Worm (Caenorhabditis elegans): ENCODE measurements around the gene cht-1.

cht-1 gene

DNA sequence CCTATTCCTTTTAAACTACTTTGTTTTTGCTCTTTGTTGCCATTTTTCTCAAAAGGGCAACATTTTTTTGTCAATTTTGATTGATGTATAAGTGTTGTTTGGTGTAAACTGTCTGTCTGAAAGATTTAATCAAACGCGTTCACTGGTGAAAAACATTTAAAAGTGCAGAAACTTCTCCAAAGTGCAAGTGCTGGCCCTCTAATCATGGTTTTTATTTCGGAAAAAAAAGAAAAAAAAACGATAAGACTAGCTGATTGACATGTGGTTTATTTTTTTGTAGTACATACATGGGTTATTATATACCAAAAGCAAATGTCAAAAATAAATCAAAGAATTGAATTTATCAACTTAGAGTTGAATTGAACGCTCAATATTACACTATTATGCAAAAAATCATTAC is 37.4 kb downstream of the cht-1 start, which contains the start of gene dhs-26:
Gene dhs-26, minus strand, starts transcription at position 116 of the 400 bp plus-strand sequence.
- no peak for TF ChIP-seq dao-5 (tag; optimal IDR thresholded peaks at IDR 0.05)
- TF ChIP-seq W03F9.2 (tag; optimal IDR thresholded peaks at IDR 0.05), result no peak
- TF ChIP-seq him-1 (tag; optimal IDR thresholded peaks at IDR 0.05), result no peak

DNA sequence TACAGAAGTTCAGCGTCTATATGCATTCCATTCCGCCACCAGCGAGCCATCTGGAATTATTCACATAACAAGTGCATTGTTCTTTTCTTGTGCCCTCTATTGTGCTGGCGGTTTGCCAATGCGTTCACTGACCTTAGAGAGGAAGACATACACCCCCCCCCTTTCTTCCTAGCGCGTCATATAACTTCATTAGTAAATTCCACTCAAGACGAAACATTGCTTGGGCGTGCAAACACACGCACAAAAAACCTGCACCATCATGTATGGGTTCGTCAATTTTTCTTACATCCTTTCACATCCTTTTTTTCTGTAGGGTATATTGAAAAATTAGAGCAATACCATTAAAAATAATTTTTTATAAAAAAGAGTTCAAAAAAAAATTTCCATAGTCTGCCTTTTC is 48.3 kb downstream of the cht-1 start, which contains the start of gene ZK816.1:
Gene ZK816.1, plus strand, starts transcription at position 187 of the 400 bp plus-strand sequence.
- TF ChIP-seq dao-5 (tag; optimal IDR thresholded peaks at IDR 0.05) (no peak), him-1 (tag; optimal IDR thresholded peaks at IDR 0.05) (no peak), W03F9.2 (tag; optimal IDR thresholded peaks at IDR 0.05) (no peak)

DNA sequence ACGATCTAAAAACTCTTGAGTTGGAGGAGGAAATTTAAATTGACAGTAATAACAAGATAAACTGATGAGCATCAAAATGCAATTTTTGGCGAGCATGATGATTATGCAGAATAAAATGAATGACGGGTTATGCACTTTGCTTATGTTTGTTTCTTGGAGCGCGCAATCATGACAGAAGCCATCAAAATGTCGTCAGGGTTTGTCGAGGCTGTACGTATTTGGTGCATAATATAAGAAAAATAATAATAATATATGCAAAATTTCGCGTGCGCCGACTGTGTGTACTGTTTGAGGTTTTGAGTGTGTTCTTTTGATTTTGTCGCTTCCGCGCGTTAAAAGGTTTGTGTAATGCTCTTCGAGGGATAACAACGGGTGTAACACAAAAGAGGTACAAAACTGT is 49.5 kb downstream of the cht-1 start, which contains the start of gene nspg-4:
Gene nspg-4, minus strand, starts transcription at position 101 of the 400 bp plus-strand sequence.
- no peak for TF ChIP-seq dao-5 (tag; optimal IDR thresholded peaks at IDR 0.05)
- TF ChIP-seq him-1 (tag; optimal IDR thresholded peaks at IDR 0.05), result no peak
- no peak for TF ChIP-seq W03F9.2 (tag; optimal IDR thresholded peaks at IDR 0.05)

DNA sequence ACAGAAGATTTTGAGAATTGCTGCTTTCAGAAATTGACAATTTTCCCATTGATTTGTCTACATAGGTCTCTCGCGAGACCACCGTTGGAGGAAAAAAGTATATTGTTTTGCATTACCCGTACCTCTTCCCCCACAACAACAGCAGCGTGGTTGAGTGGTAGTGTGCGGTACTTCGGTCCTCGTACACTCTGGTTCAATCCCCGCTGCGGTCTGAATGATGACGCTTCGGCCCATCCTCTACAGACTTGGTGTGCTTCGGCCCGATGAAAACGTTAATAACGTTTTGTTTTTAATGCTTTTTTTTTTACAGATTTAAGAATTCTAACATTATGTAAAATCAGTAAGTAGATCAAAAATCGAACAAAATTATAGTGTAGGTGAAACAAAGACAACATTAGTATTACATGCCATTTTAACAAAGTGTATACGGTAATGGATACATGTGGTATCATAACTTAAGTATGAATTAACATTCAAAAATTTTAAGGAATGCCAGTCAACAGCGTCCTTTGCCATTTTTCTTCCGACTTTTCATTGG is 51.8 kb downstream of the cht-1 start, which contains the start of gene ZK816.3:
Gene ZK816.3, plus strand, starts transcription at position 488 of the 538 bp plus-strand sequence.
- TF ChIP-seq W03F9.2 (tag; optimal IDR thresholded peaks at IDR 0.05), result no peak
- TF ChIP-seq dao-5 (tag; optimal IDR thresholded peaks at IDR 0.05), result no peak
- no peak for TF ChIP-seq him-1 (tag; optimal IDR thresholded peaks at IDR 0.05)
